Worm (Caenorhabditis elegans): ENCODE data around the gene F56D6.8.

DNA sequence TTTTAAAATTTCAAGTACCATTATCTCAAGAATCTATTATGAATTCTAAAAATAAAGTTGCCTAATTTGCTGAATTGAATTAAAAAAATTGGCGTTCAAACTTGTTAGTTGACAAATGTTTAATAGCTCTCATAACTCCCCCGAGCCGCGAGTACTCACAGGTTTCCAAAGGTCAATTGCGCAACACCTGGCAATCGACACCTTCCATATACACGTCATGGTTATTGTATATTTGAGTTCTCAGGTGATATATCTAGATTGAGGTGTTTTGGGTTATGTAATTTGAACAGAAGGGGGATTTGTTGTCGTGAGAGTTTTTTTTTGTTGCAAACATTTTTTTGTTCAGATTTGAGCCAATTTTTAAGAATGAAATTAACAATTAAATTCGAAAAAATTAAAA is 49.6 kb downstream of the F56D6.8 start:
- TF ChIP-seq ama-1 (optimal IDR thresholded peaks at IDR 0.05) (no peak), lin-13 (GFP tag; optimal IDR thresholded peaks at IDR 0.05) (no peak), nhr-28 (tag; optimal IDR thresholded peaks at IDR 0.05) (no peak), unc-30 (tag; optimal IDR thresholded peaks at IDR 0.05) (no peak), nhr-12 (tag; optimal IDR thresholded peaks at IDR 0.05) (no peak), sox-4 (tag; optimal IDR thresholded peaks at IDR 0.05) (no peak), skn-1 (tag; optimal IDR thresholded peaks at IDR 0.05) (no peak), fkh-10 (GFP tag; optimal IDR thresholded peaks at IDR 0.05) (no peak), C04F5.9 (tag; optimal IDR thresholded peaks at IDR 0.05) (no peak), lin-39 (tag; optimal IDR thresholded peaks at IDR 0.05) (no peak), ces-1 (GFP tag; optimal IDR thresholded peaks at IDR 0.05) (no peak), F16B12.6 (tag; optimal IDR thresholded peaks at IDR 0.05) (no peak), lin-15B (tag; optimal IDR thresholded peaks at IDR 0.05) (no peak)

Measured in whole organism, L1 larva.